Fruit fly (Drosophila melanogaster) whole organism, embryonic: Measurements from ENCODE around the gene CG4278.
A peak's percentile ranks its signal among the peaks of the same experiment; 100 is the strongest.

Source experiments
- Ada2b ChIP-seq: fragments of 200-800 bp; sonication (Bioruptor generic); IDR thresholded peaks from 2 replicates; pipeline ENCODE4 v1.3.6; 2022; ENCODE audit warnings: missing biosample characterization, missing genetic modification characterization
- Bdp1 ChIP-seq: fragments of 200-800 bp; sonication (Bioruptor generic); optimal IDR thresholded peaks from 3 replicates; lab custom pipeline; 2016; ENCODE audit warnings: missing biosample characterization, missing genetic modification characterization
- Bteb2 ChIP-seq: fragments of 200-800 bp; sonication (Bioruptor generic); optimal IDR thresholded peaks from 2 replicates; lab custom pipeline; 2016; ENCODE audit warnings: missing biosample characterization, missing genetic modification characterization
- CG10366 ChIP-seq: fragments of 200-800 bp; sonication (Bioruptor generic); IDR thresholded peaks from 2 replicates; pipeline ENCODE4 v1.3.6; 2022; ENCODE audit warnings: missing biosample characterization, missing genetic modification characterization
- CG10979 ChIP-seq: fragments of 200-800 bp; sonication (Bioruptor generic); optimal IDR thresholded peaks from 2 replicates; lab custom pipeline; 2018; ENCODE audit warnings: missing biosample characterization, mild to moderate bottlenecking, missing genetic modification characterization, moderate library complexity
- CG12769 ChIP-seq: fragments of 200-800 bp; sonication (Bioruptor generic); optimal IDR thresholded peaks from 2 replicates; lab custom pipeline; 2019; ENCODE audit warnings: missing biosample characterization, mild to moderate bottlenecking, missing genetic modification characterization, moderate library complexity
- CG14710 ChIP-seq: fragments of 200-800 bp; sonication (Bioruptor generic); optimal IDR thresholded peaks from 3 replicates; lab custom pipeline; 2019; ENCODE audit warnings: missing biosample characterization, mild to moderate bottlenecking, missing genetic modification characterization, moderate library complexity
- CG1602 ChIP-seq: fragments of 200-800 bp; sonication (Bioruptor generic); optimal IDR thresholded peaks from 3 replicates; lab custom pipeline; 2016; ENCODE audit warnings: missing biosample characterization, missing genetic modification characterization
- CG16779 ChIP-seq: fragments of 200-800 bp; sonication (Bioruptor generic); IDR thresholded peaks from 2 replicates; pipeline ENCODE4 v1.3.6; 2022; ENCODE audit warnings: missing biosample characterization, missing genetic modification characterization
- CG16813 ChIP-seq: fragments of 200-800 bp; sonication (Bioruptor generic); IDR thresholded peaks from 3 replicates; pipeline ENCODE4 v1.3.6; 2022; ENCODE audit warnings: missing biosample characterization, missing genetic modification characterization; ENCODE audit not compliant: partially characterized antibody
- CG17612 ChIP-seq: fragments of 200-800 bp; sonication (Bioruptor generic); IDR thresholded peaks from 2 replicates; pipeline ENCODE4 v1.3.6; 2022; ENCODE audit warnings: missing biosample characterization, missing genetic modification characterization
- CG2116 ChIP-seq: fragments of 200-800 bp; sonication (Bioruptor generic); optimal IDR thresholded peaks from 3 replicates; lab custom pipeline; 2018; ENCODE audit warnings: missing biosample characterization, mild to moderate bottlenecking, missing genetic modification characterization
- CG31441 ChIP-seq: fragments of 200-800 bp; sonication (Bioruptor generic); IDR thresholded peaks from 2 replicates; pipeline ENCODE4 v1.3.6; 2022; ENCODE audit warnings: missing biosample characterization, missing genetic modification characterization
- CG32767 ChIP-seq: fragments of 200-800 bp; sonication (Bioruptor generic); IDR thresholded peaks from 2 replicates; pipeline ENCODE4 v1.3.6; 2022; ENCODE audit warnings: missing biosample characterization, missing genetic modification characterization
- CG3726 ChIP-seq: fragments of 200-800 bp; sonication (Bioruptor generic); IDR thresholded peaks from 3 replicates; pipeline ENCODE4, ENCODE4 v1.3.6; 2022; ENCODE audit warnings: missing biosample characterization, missing genetic modification characterization
- CG3995 ChIP-seq: fragments of 200-800 bp; sonication (Bioruptor generic); optimal IDR thresholded peaks from 3 replicates; lab custom pipeline; 2016; ENCODE audit warnings: missing biosample characterization, missing genetic modification characterization
- CG4360 ChIP-seq: fragments of 200-800 bp; sonication (Bioruptor generic); IDR thresholded peaks from 2 replicates; pipeline ENCODE4 v1.3.6; 2022; ENCODE audit warnings: missing biosample characterization, missing genetic modification characterization
- CG4820 ChIP-seq: fragments of 200-800 bp; sonication (Bioruptor generic); optimal IDR thresholded peaks from 3 replicates; lab custom pipeline; 2016; ENCODE audit warnings: missing biosample characterization, missing genetic modification characterization
- CG6272 ChIP-seq: fragments of 200-800 bp; sonication (Bioruptor generic); IDR thresholded peaks from 2 replicates; pipeline ENCODE4 v1.3.6; 2022; ENCODE audit warnings: missing biosample characterization, missing genetic modification characterization
- CG9437 ChIP-seq: fragments of 200-800 bp; sonication (Bioruptor generic); optimal IDR thresholded peaks from 2 replicates; lab custom pipeline; 2018; ENCODE audit warnings: missing biosample characterization, mild to moderate bottlenecking, missing genetic modification characterization
- CG9876 ChIP-seq: fragments of 200-800 bp; sonication (Bioruptor generic); optimal IDR thresholded peaks from 2 replicates; lab custom pipeline; 2016; ENCODE audit warnings: missing biosample characterization, missing genetic modification characterization
- E2f1 ChIP-seq: fragments of 200-800 bp; sonication (Bioruptor generic); IDR thresholded peaks from 2 replicates; pipeline ENCODE4 v1.3.6; 2022; ENCODE audit warnings: missing biosample characterization, missing genetic modification characterization
- Elba2 ChIP-seq: fragments of 200-800 bp; sonication (Bioruptor generic); optimal IDR thresholded peaks from 3 replicates; lab custom pipeline; 2016; ENCODE audit warnings: missing biosample characterization, missing genetic modification characterization
- HLH3B ChIP-seq: fragments of 200-800 bp; sonication (Bioruptor generic); IDR thresholded peaks from 2 replicates; pipeline ENCODE4 v1.3.6; 2022; ENCODE audit warnings: missing biosample characterization, missing genetic modification characterization
- Hey ChIP-seq: fragments of 200-800 bp; sonication (Bioruptor generic); optimal IDR thresholded peaks from 3 replicates; lab custom pipeline; 2018; ENCODE audit warnings: missing biosample characterization, mild to moderate bottlenecking, missing genetic modification characterization
- HmgZ ChIP-seq: fragments of 200-800 bp; sonication (Bioruptor generic); optimal IDR thresholded peaks from 2 replicates; lab custom pipeline; 2018; ENCODE audit warnings: missing biosample characterization, mild to moderate bottlenecking, missing genetic modification characterization
- Lhr ChIP-seq: fragments of 200-800 bp; sonication (Bioruptor generic); optimal IDR thresholded peaks from 3 replicates; lab custom pipeline; 2017; ENCODE audit warnings: mild to moderate bottlenecking, missing biosample characterization, missing genetic modification reagents, missing genetic modification characterization
- Nf-YB ChIP-seq: fragments of 200-800 bp; sonication (Bioruptor generic); optimal IDR thresholded peaks from 3 replicates; lab custom pipeline; 2019; ENCODE audit warnings: missing biosample characterization, mild to moderate bottlenecking, missing genetic modification characterization, moderate library complexity
- Sox100B ChIP-seq: fragments of 200-800 bp; sonication (Bioruptor generic); optimal IDR thresholded peaks from 3 replicates; lab custom pipeline; 2018; ENCODE audit warnings: missing biosample characterization, mild to moderate bottlenecking, missing genetic modification characterization
- Usf ChIP-seq: fragments of 200-800 bp; sonication (Bioruptor generic); optimal IDR thresholded peaks from 2 replicates; lab custom pipeline; 2017; ENCODE audit warnings: missing genotype, missing biosample characterization, missing genetic modification characterization
- bbx ChIP-seq: fragments of 200-800 bp; sonication (Bioruptor generic); IDR thresholded peaks from 2 replicates; pipeline ENCODE4 v1.3.6; 2022; ENCODE audit warnings: missing biosample characterization, missing genetic modification characterization; ENCODE audit not compliant: partially characterized antibody
- cad ChIP-seq: fragments of >200 bp; optimal IDR thresholded peaks from 2 replicates; lab custom pipeline; 2017; ENCODE audit warnings: missing biosample characterization, missing genetic modification characterization
- cato ChIP-seq: fragments of 200-800 bp; sonication (Bioruptor generic); optimal IDR thresholded peaks from 2 replicates; lab custom pipeline; 2016; ENCODE audit warnings: missing biosample characterization, missing genetic modification characterization, borderline replicate concordance
- chm ChIP-seq: fragments of 200-800 bp; sonication (Bioruptor generic); IDR thresholded peaks from 2 replicates; pipeline ENCODE4 v1.3.6; 2022; ENCODE audit warnings: missing biosample characterization, missing genetic modification characterization
- cwo ChIP-seq: fragments of 200-800 bp; sonication (Bioruptor generic); optimal IDR thresholded peaks from 3 replicates; lab custom pipeline; 2017; ENCODE audit warnings: missing biosample characterization, missing genetic modification characterization, mild to moderate bottlenecking, moderate library complexity, missing genetic modification reagents
- dati ChIP-seq: fragments of 200-800 bp; sonication (Bioruptor generic); IDR thresholded peaks from 2 replicates; pipeline ENCODE4 v1.3.6; 2022; ENCODE audit warnings: missing biosample characterization, missing genetic modification characterization
- dmrt99B ChIP-seq: fragments of 200-800 bp; sonication (Bioruptor generic); optimal IDR thresholded peaks from 2 replicates; lab custom pipeline; 2018; ENCODE audit warnings: missing biosample characterization, mild to moderate bottlenecking, missing genetic modification characterization, moderate library complexity
- fd102C ChIP-seq: fragments of 200-800 bp; sonication (Bioruptor generic); optimal IDR thresholded peaks from 2 replicates; lab custom pipeline; 2018; ENCODE audit warnings: missing biosample characterization, mild to moderate bottlenecking, missing genetic modification characterization, moderate library complexity
- fd96Cb ChIP-seq: fragments of 200-800 bp; sonication (Bioruptor generic); optimal IDR thresholded peaks from 2 replicates; lab custom pipeline; 2018; ENCODE audit warnings: missing biosample characterization, mild to moderate bottlenecking, missing genetic modification characterization, moderate library complexity
- fu2 ChIP-seq: fragments of 200-800 bp; sonication (Bioruptor generic); optimal IDR thresholded peaks from 2 replicates; lab custom pipeline; 2016; ENCODE audit warnings: missing biosample characterization, missing genetic modification characterization
- gcm ChIP-seq: fragments of 200-800 bp; sonication (Bioruptor generic); optimal IDR thresholded peaks from 2 replicates; lab custom pipeline; 2019; ENCODE audit warnings: missing biosample characterization, mild to moderate bottlenecking, missing genetic modification characterization, moderate library complexity
- lilli ChIP-seq: fragments of 200-800 bp; sonication (Bioruptor generic); optimal IDR thresholded peaks from 3 replicates; lab custom pipeline; 2016; ENCODE audit warnings: missing biosample characterization, missing genetic modification characterization
- luna ChIP-seq: fragments of 200-800 bp; sonication (Bioruptor generic); optimal IDR thresholded peaks from 2 replicates; lab custom pipeline; 2016; ENCODE audit warnings: missing biosample characterization, missing genetic modification characterization
- nau ChIP-seq: fragments of 200-800 bp; sonication (Bioruptor generic); optimal IDR thresholded peaks from 3 replicates; lab custom pipeline; 2017; ENCODE audit warnings: missing biosample characterization, mild to moderate bottlenecking, missing genetic modification characterization, missing genetic modification reagents
- phol ChIP-seq: fragments of 200-800 bp; sonication (Bioruptor generic); optimal IDR thresholded peaks from 3 replicates; lab custom pipeline; 2018; ENCODE audit warnings: missing biosample characterization, mild to moderate bottlenecking, missing genetic modification characterization, moderate library complexity
- slou ChIP-seq: fragments of 200-800 bp; sonication (Bioruptor generic); optimal IDR thresholded peaks from 3 replicates; lab custom pipeline; 2016; ENCODE audit warnings: missing biosample characterization, missing genetic modification characterization
- slp2 ChIP-seq: fragments of 200-800 bp; sonication (Bioruptor generic); optimal IDR thresholded peaks from 2 replicates; lab custom pipeline; 2016; ENCODE audit warnings: missing biosample characterization, missing genetic modification characterization
- tio ChIP-seq: fragments of 200-800 bp; sonication (Bioruptor generic); optimal IDR thresholded peaks from 2 replicates; lab custom pipeline; 2017; ENCODE audit warnings: missing biosample characterization, missing genetic modification characterization, inconsistent platforms
- vfl ChIP-seq: fragments of 200-800 bp; sonication (Bioruptor generic); optimal IDR thresholded peaks from 2 replicates; lab custom pipeline; 2016; ENCODE audit warnings: missing biosample characterization, missing genetic modification characterization

CG4278 gene

DNA sequence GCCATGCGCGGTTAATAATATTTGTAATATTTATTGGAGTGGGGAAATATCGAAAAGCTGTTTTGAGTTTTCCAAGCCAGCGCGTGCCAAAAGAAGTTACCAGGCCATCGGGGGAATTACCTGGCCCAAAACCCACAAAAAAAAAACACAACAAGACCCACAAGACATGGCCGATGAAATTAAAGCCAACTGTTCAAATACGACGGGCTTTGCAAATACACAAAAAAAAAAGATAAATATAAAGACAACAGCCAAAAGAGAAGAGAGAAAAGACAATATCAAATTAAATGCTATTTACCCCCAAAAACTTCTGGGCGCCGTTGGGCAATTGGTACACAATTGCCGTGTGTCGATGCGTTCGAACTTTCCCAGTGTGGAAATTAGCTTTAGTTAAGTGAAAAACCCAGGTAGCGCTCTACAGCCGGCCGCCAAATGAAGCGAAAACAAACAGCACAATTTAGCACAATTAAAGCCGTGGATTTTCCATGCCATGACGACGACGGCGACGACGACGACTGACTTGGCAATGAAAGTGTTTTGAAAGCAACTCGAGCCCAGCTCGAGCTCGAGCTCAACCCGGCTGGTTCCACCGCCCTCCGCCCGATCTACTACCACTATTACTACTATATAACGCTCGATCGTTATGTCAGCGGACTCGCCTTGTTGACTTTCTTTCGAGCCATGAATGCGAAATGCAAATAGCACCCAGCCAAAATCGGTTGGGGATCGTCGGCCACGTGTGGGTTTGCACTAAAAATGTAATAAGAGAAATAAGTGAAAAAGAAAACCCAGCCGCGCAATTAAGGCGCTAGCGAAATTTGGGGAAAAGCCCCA, 8.9 kb upstream of the CG4278 start (continued):
- peak; percentile 45 for TF ChIP-seq Sox100B
- no peak for TF ChIP-seq CG9876
- TF ChIP-seq CG2116 (GFP tag; lab: Kevin White, UChicago), result peak; percentile 27
- peak; percentile 24 for TF ChIP-seq slp2 (GFP tag; lab: Kevin White, UChicago)
- TF ChIP-seq chm, result 0 out of 2 replicates have a peak, but pooled peaks have one; percentile 38
- TF ChIP-seq CG10979, result no peak
- no peak for TF ChIP-seq lilli
- no peak for TF ChIP-seq Bdp1 (GFP tag; lab: Kevin White, UChicago)
- no peak for TF ChIP-seq CG16813 (GFP tag; lab: Robert Waterston, UW)
- peak; percentile 32 for TF ChIP-seq Bteb2
- no peak; the same call in 1 of the 2 replicates for TF ChIP-seq E2f1 (GFP tag; lab: Robert Waterston, UW)
- TF ChIP-seq cwo (GFP tag; lab: Kevin White, UChicago), result no peak
- TF ChIP-seq fu2 (GFP tag; lab: Kevin White, UChicago), result no peak
- no peak for TF ChIP-seq CG16779 (GFP tag; lab: Robert Waterston, UW)
- no peak for TF ChIP-seq CG1602
- TF ChIP-seq Lhr (GFP tag; lab: Kevin White, UChicago), result peak; percentile 10
- no peak for TF ChIP-seq CG3726
- no peak for TF ChIP-seq fd96Cb (tag; lab: Kevin White, UChicago)
- TF ChIP-seq CG3995, result no peak
- TF ChIP-seq CG10366 (GFP tag; lab: Robert Waterston, UW), result 0 out of 2 replicates have a peak, but pooled peaks have one; percentile 10
- no peak for TF ChIP-seq dati
- no peak for TF ChIP-seq HmgZ (tag; lab: Kevin White, UChicago)
- TF ChIP-seq fd102C (GFP tag; lab: Kevin White, UChicago), result no peak
- no peak for TF ChIP-seq CG9437
- TF ChIP-seq tio (GFP tag; lab: Kevin White, UChicago), result peak; percentile 16
- TF ChIP-seq cato, result no peak
- peak; percentile 8 for TF ChIP-seq gcm (GFP tag; lab: Kevin White, UChicago)
- 0 out of 2 replicates have a peak, but pooled peaks have one; percentile 21 for TF ChIP-seq Ada2b (GFP tag; lab: Robert Waterston, UW)
- peak; percentile 21; the same call in 1 of the 2 replicates for TF ChIP-seq CG4360 (GFP tag; lab: Robert Waterston, UW)
- TF ChIP-seq dmrt99B (tag; lab: Kevin White, UChicago), result peak; percentile 37
- TF ChIP-seq nau (GFP tag; lab: Kevin White, UChicago), result peak; percentile 14
- no peak for TF ChIP-seq CG17612 (GFP tag; lab: Robert Waterston, UW)
- no peak for TF ChIP-seq CG14710 (tag; lab: Kevin White, UChicago)
- 0 out of 2 replicates have a peak, but pooled peaks have one; percentile 12 for TF ChIP-seq CG32767
- TF ChIP-seq CG4820 (GFP tag; lab: Kevin White, UChicago), result no peak
- no peak for TF ChIP-seq slou
- peak; percentile 57; the same call in 1 of the 2 replicates for TF ChIP-seq HLH3B (GFP tag; lab: Robert Waterston, UW)
- no peak for TF ChIP-seq bbx (GFP tag; lab: Robert Waterston, UW)
- TF ChIP-seq Nf-YB (GFP tag; lab: Kevin White, UChicago), result peak; percentile 20
- no peak for TF ChIP-seq phol (tag; lab: Kevin White, UChicago)
- no peak for TF ChIP-seq CG12769 (tag; lab: Kevin White, UChicago)
- TF ChIP-seq CG6272 (GFP tag; lab: Robert Waterston, UW), result no peak
- no peak for TF ChIP-seq Elba2
- peak; percentile 28 for TF ChIP-seq luna
- TF ChIP-seq Usf (GFP tag; lab: Kevin White, UChicago), result no peak
- TF ChIP-seq CG31441 (GFP tag; lab: Robert Waterston, UW), result peak; percentile 24; the same call in 1 of the 2 replicates
- no peak for TF ChIP-seq vfl (GFP tag; lab: Kevin White, UChicago)
- TF ChIP-seq Hey (tag; lab: Kevin White, UChicago), result peak; percentile 0
- TF ChIP-seq cad (GFP tag; lab: Kevin White, UChicago), result no peak
